Worm (Caenorhabditis elegans) whole organism, L4 larva: ENCODE results near the gene Y75B8A.19.

ENCODE experiments used
- F37D6.2 ChIP-seq: sonication (generic microtip); optimal IDR thresholded peaks from 2 replicates; lab custom pipeline; 2016; ENCODE audit warnings: mild to moderate bottlenecking, missing genetic modification characterization, missing compliant biosample characterization
- F44E2.7 ChIP-seq: fragments of 200-800 bp; sonication (Bioruptor generic); IDR thresholded peaks from 2 replicates; pipeline ENCODE4 v2.1.2; 2022; ENCODE audit warnings: missing genetic modification characterization, missing compliant biosample characterization
- F49E8.2 ChIP-seq: sonication (generic microtip); optimal IDR thresholded peaks from 2 replicates; lab custom pipeline; 2016; ENCODE audit warnings: missing compliant biosample characterization, mild to moderate bottlenecking, missing genetic modification characterization, borderline replicate concordance
- Y48G9A.11 ChIP-seq: fragments of 200-800 bp; sonication (Bioruptor generic); IDR thresholded peaks from 2 replicates; pipeline ENCODE4 v1.3.6; 2022; ENCODE audit warnings: missing genetic modification reagents, missing genetic modification characterization, missing compliant biosample characterization
- Y75B8A.6 ChIP-seq: fragments of 200-800 bp; sonication (Bioruptor generic); IDR thresholded peaks from 2 replicates; pipeline ENCODE4 v1.3.6; 2022; ENCODE audit warnings: missing genetic modification reagents, missing genetic modification characterization, missing compliant biosample characterization
- ZK546.5 ChIP-seq, 2 experiments: sonication (generic microtip); optimal IDR thresholded peaks; 2 replicates each; lab custom pipeline; 2017; ENCODE audit warnings: missing biosample characterization in 2 of 2, missing genetic modification characterization in 2 of 2
- ctbp-1 ChIP-seq: fragments of 200-800 bp; sonication (Bioruptor generic); IDR thresholded peaks from 2 replicates; pipeline ENCODE4 v1.3.6; 2022; ENCODE audit warnings: missing genetic modification reagents, missing genetic modification characterization, missing compliant biosample characterization
- daf-12 ChIP-seq: fragments of 150-350 bp; optimal IDR thresholded peaks from 2 replicates; lab custom pipeline; 2014; ENCODE audit warnings: missing biosample characterization, missing genetic modification reagents, missing genetic modification characterization
- daf-16 ChIP-seq, 3 experiments: sonication (generic microtip); optimal IDR thresholded peaks; 2 replicates each; lab custom pipeline; 2016 to 2017; ENCODE audit warnings: missing genetic modification characterization in 3 of 3, missing genetic modification reagents in 3 of 3, mild to moderate bottlenecking in 2 of 3, missing compliant biosample characterization in 2 of 3, missing biosample characterization in 1 of 3, moderate library complexity in 1 of 3
- dmd-9 ChIP-seq: fragments of 200-800 bp; sonication (Bioruptor generic); IDR thresholded peaks from 2 replicates; pipeline ENCODE4 v1.3.6; 2022; ENCODE audit warnings: missing genetic modification reagents, missing genetic modification characterization, missing compliant biosample characterization
- dpl-1 ChIP-seq: fragments of 150-350 bp; optimal IDR thresholded peaks from 2 replicates; lab custom pipeline; 2014; ENCODE audit warnings: missing biosample characterization, missing genetic modification reagents, missing genetic modification characterization
- duxl-1 ChIP-seq: sonication (generic microtip); optimal IDR thresholded peaks from 2 replicates; lab custom pipeline; 2016; ENCODE audit warnings: mild to moderate bottlenecking, missing genetic modification characterization, moderate library complexity, missing compliant biosample characterization; ENCODE audit not compliant: poor library complexity
- dve-1 ChIP-seq: sonication (generic microtip); optimal IDR thresholded peaks from 2 replicates; lab custom pipeline; 2017; ENCODE audit warnings: antibody characterized with exemption, mild to moderate bottlenecking, missing genetic modification characterization, missing compliant biosample characterization; ENCODE audit not compliant: insufficient read depth
- egl-27 ChIP-seq: sonication (generic microtip); optimal IDR thresholded peaks from 3 replicates; lab custom pipeline; 2017; ENCODE audit warnings: missing biosample characterization, missing genetic modification reagents, missing genetic modification characterization
- egl-43 ChIP-seq: fragments of 200-800 bp; sonication (Bioruptor generic); IDR thresholded peaks from 2 replicates; pipeline ENCODE4 v1.3.6; 2022; ENCODE audit warnings: missing genetic modification reagents, missing genetic modification characterization, missing compliant biosample characterization
- fos-1 ChIP-seq: fragments of 150-350 bp; optimal IDR thresholded peaks from 2 replicates; lab custom pipeline; 2014; ENCODE audit warnings: missing biosample characterization, missing genetic modification characterization
- hif-1 ChIP-seq, 2 experiments: sonication (generic microtip); optimal IDR thresholded peaks; 2 replicates each; lab custom pipeline; 2016 to 2017; ENCODE audit warnings: missing compliant biosample characterization in 2 of 2, missing genetic modification characterization in 2 of 2, missing genetic modification reagents in 2 of 2, missing genotype in 2 of 2, mild to moderate bottlenecking in 1 of 2
- hlh-30 ChIP-seq: sonication (generic microtip); optimal IDR thresholded peaks from 2 replicates; lab custom pipeline; 2017; ENCODE audit warnings: antibody characterized with exemption, mild to moderate bottlenecking, missing genetic modification characterization, missing compliant biosample characterization; ENCODE audit not compliant: insufficient read depth
- jun-1 ChIP-seq: fragments of 150-350 bp; optimal IDR thresholded peaks from 2 replicates; lab custom pipeline; 2014; ENCODE audit warnings: missing biosample characterization, missing genetic modification reagents, missing genetic modification characterization
- lim-7 ChIP-seq: fragments of 200-800 bp; sonication (Bioruptor generic); IDR thresholded peaks from 2 replicates; pipeline ENCODE4 v1.3.6; 2022; ENCODE audit warnings: missing genetic modification characterization, missing compliant biosample characterization
- lin-1 ChIP-seq: fragments of 200-800 bp; sonication (Bioruptor generic); IDR thresholded peaks from 2 replicates; pipeline ENCODE4 v1.3.6; 2022; ENCODE audit warnings: missing genetic modification reagents, missing genetic modification characterization, missing compliant biosample characterization
- lin-38 ChIP-seq: fragments of 200-800 bp; sonication (Bioruptor generic); IDR thresholded peaks from 2 replicates; pipeline ENCODE4 v1.3.6; 2022; ENCODE audit warnings: missing genetic modification reagents, missing genetic modification characterization, missing compliant biosample characterization
- lir-3 ChIP-seq: sonication (generic microtip); optimal IDR thresholded peaks from 2 replicates; lab custom pipeline; 2016; ENCODE audit warnings: mild to moderate bottlenecking, missing genetic modification characterization, missing compliant biosample characterization
- madf-9 ChIP-seq: fragments of 200-800 bp; sonication (Bioruptor generic); conservative IDR thresholded peaks from 2 replicates; pipeline ENCODE4 v1.3.6; 2022; ENCODE audit warnings: missing genetic modification reagents, missing genetic modification characterization, missing compliant biosample characterization
- mdl-1 ChIP-seq, 2 experiments: fragments of 150-350 bp in 1 of 2; sonication (generic microtip) in 1 of 2; optimal IDR thresholded peaks; 2 replicates each; lab custom pipeline; 2014 to 2017; ENCODE audit warnings: missing biosample characterization in 2 of 2, missing genetic modification characterization in 2 of 2
- mxl-3 ChIP-seq: fragments of 200-800 bp; sonication (Bioruptor generic); optimal IDR thresholded peaks from 2 replicates; lab custom pipeline; 2018; ENCODE audit warnings: mild to moderate bottlenecking, missing genetic modification characterization, missing compliant biosample characterization
- nhr-42 ChIP-seq: fragments of 200-800 bp; sonication (Bioruptor generic); IDR thresholded peaks from 2 replicates; pipeline ENCODE4 v1.3.6; 2022; ENCODE audit warnings: missing genetic modification characterization, missing compliant biosample characterization
- nhr-48 ChIP-seq: sonication (generic microtip); optimal IDR thresholded peaks from 2 replicates; lab custom pipeline; 2016; ENCODE audit warnings: mild to moderate bottlenecking, missing genetic modification characterization, missing compliant biosample characterization
- pqm-1 ChIP-seq: sonication (generic microtip); optimal IDR thresholded peaks from 2 replicates; lab custom pipeline; 2017; ENCODE audit warnings: missing biosample characterization, missing genetic modification characterization
- saeg-2 ChIP-seq: fragments of 200-800 bp; sonication (Bioruptor generic); IDR thresholded peaks from 2 replicates; pipeline ENCODE4 v1.3.6; 2022; ENCODE audit warnings: missing genetic modification reagents, missing genetic modification characterization, missing compliant biosample characterization
- sdz-12 ChIP-seq: fragments of 200-800 bp; sonication (Bioruptor generic); optimal IDR thresholded peaks from 2 replicates; lab custom pipeline; 2018; ENCODE audit warnings: mild to moderate bottlenecking, missing genetic modification characterization, missing compliant biosample characterization
- set-16 ChIP-seq: fragments of 200-800 bp; sonication (Bioruptor generic); IDR thresholded peaks from 2 replicates; pipeline ENCODE4 v1.3.6; 2022; ENCODE audit warnings: missing genetic modification reagents, missing genetic modification characterization, missing compliant biosample characterization
- skn-1 ChIP-seq: fragments of 150-350 bp; optimal IDR thresholded peaks from 2 replicates; lab custom pipeline; 2014; ENCODE audit warnings: missing biosample characterization, missing genetic modification characterization
- snpc-1.2 ChIP-seq: fragments of 200-800 bp; sonication (Bioruptor generic); IDR thresholded peaks from 2 replicates; pipeline ENCODE4 v1.3.6; 2022; ENCODE audit warnings: missing genetic modification reagents, missing genetic modification characterization, missing compliant biosample characterization
- snpc-4 ChIP-seq: fragments of 150-350 bp; optimal IDR thresholded peaks from 2 replicates; lab custom pipeline; 2014; ENCODE audit warnings: missing biosample characterization, missing genetic modification characterization
- zag-1 ChIP-seq: fragments of 150-350 bp; optimal IDR thresholded peaks from 2 replicates; lab custom pipeline; 2014; ENCODE audit warnings: missing biosample characterization, missing genetic modification characterization
- zip-11 ChIP-seq: fragments of 200-800 bp; sonication (Bioruptor generic); IDR thresholded peaks from 2 replicates; pipeline ENCODE4 v1.3.6; 2022; ENCODE audit warnings: missing genetic modification characterization, missing compliant biosample characterization

Gene Y75B8A.19

DNA sequence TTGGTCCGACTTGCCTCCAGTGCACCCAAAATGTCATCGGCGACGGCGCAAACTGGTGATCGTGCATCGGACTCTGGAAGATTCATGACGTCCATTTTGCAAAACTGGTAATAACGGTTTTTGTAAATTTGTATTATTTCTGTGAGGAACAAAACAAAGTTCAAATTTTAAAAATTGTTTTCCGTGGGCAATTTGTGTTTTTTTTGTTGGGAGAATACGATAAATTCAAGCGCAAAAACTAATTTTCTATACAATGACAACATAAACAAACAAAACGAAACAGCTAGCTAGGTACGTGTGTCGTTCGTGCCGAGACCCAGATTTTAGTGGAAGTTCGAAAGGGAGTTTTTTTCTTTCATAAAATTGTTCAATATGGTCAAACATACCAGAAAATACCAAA lies 43.5 kb upstream of the Y75B8A.19 start, which contains the start of gene Y75B8A.10:
TSS of gene Y75B8A.10 (minus strand) at position 101 of the 400 bp plus-strand sequence.
- TF ChIP-seq egl-43 (GFP tag; lab: Robert Waterston, UW) (no peak), dpl-1 (GFP tag; lab: Kevin White, UChicago) (no peak), fos-1 (tag; lab: Kevin White, UChicago) (no peak), snpc-4 (tag; lab: Kevin White, UChicago) (no peak), Y48G9A.11 (GFP tag; lab: Robert Waterston, UW) (no peak), skn-1 (tag; lab: Kevin White, UChicago) (no peak), ZK546.5 (tag; optimal IDR thresholded peaks at IDR 0.05; lab: Kevin White, UChicago) (no peak), daf-12 (no peak), madf-9 (GFP tag; lab: Robert Waterston, UW) (no peak), lim-7 (GFP tag; lab: Robert Waterston, UW) (no peak), lir-3 (no peak), mxl-3 (GFP tag; lab: Kevin White, UChicago) (no peak), duxl-1 (tag; lab: Kevin White, UChicago) (no peak), ctbp-1 (GFP tag; lab: Robert Waterston, UW) (no peak), egl-27 (tag; lab: Kevin White, UChicago) (no peak), jun-1 (tag; lab: Kevin White, UChicago) (no peak), saeg-2 (GFP tag; lab: Robert Waterston, UW) (no peak)

DNA sequence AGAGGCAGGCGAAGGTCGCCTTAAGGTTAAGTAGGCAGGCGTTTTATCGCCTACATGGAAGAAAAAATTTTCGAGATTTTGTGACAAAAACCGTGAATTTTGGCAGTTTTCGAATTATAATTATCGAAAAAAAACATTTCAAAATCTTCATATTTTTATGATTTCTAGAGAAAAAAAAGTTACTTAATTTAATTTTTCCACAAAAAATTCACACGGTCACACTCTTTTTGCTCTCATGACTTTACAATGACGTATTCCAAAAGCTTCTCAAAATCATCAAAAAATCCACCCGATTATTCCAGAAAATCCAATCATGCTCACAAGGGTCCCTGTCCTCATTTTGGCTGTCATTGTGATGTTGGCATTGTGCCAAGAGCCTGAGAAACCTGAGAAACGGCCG lies 40.3 kb upstream of the Y75B8A.19 start, which contains the start of gene lury-1:
TSS of gene lury-1 (plus strand) at position 301 of the 400 bp plus-strand sequence.
- no peak for TF ChIP-seq lim-7 (GFP tag; lab: Robert Waterston, UW)
- TF ChIP-seq F49E8.2 (tag; lab: Kevin White, UChicago): no peak
- TF ChIP-seq hlh-30 (tag; lab: Kevin White, UChicago): no peak
- TF ChIP-seq sdz-12 (GFP tag; lab: Kevin White, UChicago): no peak
- no peak for TF ChIP-seq zip-11 (GFP tag; lab: Robert Waterston, UW)
- no peak for TF ChIP-seq zag-1
- TF ChIP-seq, all 104 proteins: peak for 0

DNA sequence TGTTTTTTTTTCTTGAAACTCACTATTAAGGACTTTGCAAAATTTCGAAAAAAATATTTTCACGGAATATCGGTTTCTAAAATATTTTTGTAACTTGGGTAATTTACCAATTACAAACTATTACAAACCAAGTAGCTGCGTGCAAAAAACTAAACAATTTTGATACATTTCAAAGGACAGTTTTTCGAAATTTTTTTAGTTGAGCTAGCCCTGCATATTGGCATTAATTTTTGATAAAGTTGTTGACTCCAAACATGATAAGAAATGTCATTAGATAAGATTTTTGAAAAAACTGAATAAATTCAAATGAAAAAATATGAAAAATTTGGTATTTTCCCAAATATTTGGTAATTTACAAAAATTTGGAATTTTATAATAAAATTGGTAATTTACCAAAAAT lies 38.2 kb upstream of the Y75B8A.19 start:
- TF ChIP-seq F37D6.2 (tag; lab: Kevin White, UChicago) (no peak), hif-1 (tag; optimal IDR thresholded peaks at IDR 0.05; lab: Kevin White, UChicago) (no peak), pqm-1 (tag; lab: Kevin White, UChicago) (peak; percentile 22), daf-16 (GFP tag; optimal IDR thresholded peaks at IDR 0.05; lab: Kevin White, UChicago) (no peak), daf-16 (tag; optimal IDR thresholded peaks at IDR 0.05; lab: Kevin White, UChicago) (peak; percentile 75), dve-1 (tag; lab: Kevin White, UChicago) (peak; percentile 12), Y75B8A.6 (GFP tag; lab: Robert Waterston, UW) (no peak), F44E2.7 (GFP tag; lab: Robert Waterston, UW) (no peak), lin-1 (GFP tag; lab: Robert Waterston, UW) (no peak), skn-1 (tag; lab: Kevin White, UChicago) (no peak), nhr-48 (tag; lab: Kevin White, UChicago) (no peak), madf-9 (GFP tag; lab: Robert Waterston, UW) (no peak), mdl-1 (tag; optimal IDR thresholded peaks at IDR 0.05; lab: Kevin White, UChicago) (no peak), set-16 (GFP tag; lab: Robert Waterston, UW) (no peak), nhr-42 (no peak)

DNA sequence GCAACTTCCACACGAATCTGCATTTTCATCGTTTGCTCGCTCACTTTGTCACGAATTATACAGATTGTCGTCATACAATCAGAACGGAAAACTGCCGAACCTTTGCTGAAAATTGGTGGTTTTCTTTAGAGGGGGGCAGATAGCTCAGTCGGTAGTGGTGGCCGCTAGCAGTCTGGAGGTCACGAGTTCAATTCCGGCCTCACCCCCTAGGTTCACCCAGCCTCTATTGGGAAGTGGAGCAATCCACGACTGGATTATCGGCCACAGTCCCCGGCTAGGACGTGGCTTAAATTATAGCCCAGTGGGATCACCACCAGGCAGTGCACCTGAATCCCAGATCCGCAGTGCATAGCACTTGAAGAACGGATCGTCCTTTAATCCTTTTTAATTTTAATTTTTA lies 33.8 kb upstream of the Y75B8A.19 start:
- TF ChIP-seq ctbp-1 (GFP tag; lab: Robert Waterston, UW) (0 out of 2 replicates have a peak, but pooled peaks have one; percentile 10), lin-38 (GFP tag; lab: Robert Waterston, UW) (peak; percentile 39; the same call in 1 of the 2 replicates), snpc-1.2 (0 out of 2 replicates have a peak, but pooled peaks have one; percentile 27), dmd-9 (GFP tag; lab: Robert Waterston, UW) (peak; percentile 45; the same call in 1 of the 2 replicates), lim-7 (GFP tag; lab: Robert Waterston, UW) (peak; percentile 54; the same call in 1 of the 2 replicates), set-16 (GFP tag; lab: Robert Waterston, UW) (peak; percentile 47; the same call in 1 of the 2 replicates), egl-43 (GFP tag; lab: Robert Waterston, UW) (peak; percentile 55; the same call in 1 of the 2 replicates)
